Worm (Caenorhabditis elegans): ENCODE measurements around the gene T24A6.17.

ce11 chrV:3605325-3605724 lies 41.1 kb upstream of the T24A6.17 start, which contains the start of gene T22F3.8:
- no peak for TF ChIP-seq bed-3 (GFP tag; optimal IDR thresholded peaks at IDR 0.05)
- no peak for TF ChIP-seq pha-4 (tag; optimal IDR thresholded peaks at IDR 0.05)
- no peak for TF ChIP-seq unc-39 (tag; optimal IDR thresholded peaks at IDR 0.05)

Data from whole organism, mixed stage, embryonic.